Fruit fly (Drosophila melanogaster): ENCODE data around the gene CG15628.

Gene CG15628

dm6 chr2L:4847191-4847853 is 25.7 kb downstream of the CG15628 start, which contains the start of the genes mxt and CG11927 (continued):
- TF ChIP-seq CG33557 (GFP tag; optimal IDR thresholded peaks at IDR 0.05) = no peak
- TF ChIP-seq CG6175 (GFP tag; IDR thresholded peaks at IDR 0.05) = no peak
- no peak for TF ChIP-seq CG8478 (optimal IDR thresholded peaks at IDR 0.05)
- TF ChIP-seq Dip3 (GFP tag; optimal IDR thresholded peaks at IDR 0.05) = peak; percentile 33
- TF ChIP-seq CG18599 (GFP tag; optimal IDR thresholded peaks at IDR 0.05) = no peak
- no peak for TF ChIP-seq CG11504 (tag; optimal IDR thresholded peaks at IDR 0.05)
- TF ChIP-seq CG11085 (GFP tag; IDR thresholded peaks at IDR 0.05) = 0 out of 2 replicates have a peak, but pooled peaks have one; percentile 41
- TF ChIP-seq Sox100B (GFP tag; optimal IDR thresholded peaks at IDR 0.05) = no peak
- TF ChIP-seq NC2α (GFP tag; optimal IDR thresholded peaks at IDR 0.05) = no peak
- no peak for TF ChIP-seq CG6683 (GFP tag; optimal IDR thresholded peaks at IDR 0.05)
- TF ChIP-seq Max (GFP tag; optimal IDR thresholded peaks at IDR 0.05) = peak; percentile 58
- no peak for TF ChIP-seq CG4282 (GFP tag; optimal IDR thresholded peaks at IDR 0.05)
- no peak for TF ChIP-seq CG12071 (GFP tag; optimal IDR thresholded peaks at IDR 0.05)
- TF ChIP-seq CG10431 (GFP tag; optimal IDR thresholded peaks at IDR 0.05) = no peak
- no peak for TF ChIP-seq CG3281 (GFP tag; optimal IDR thresholded peaks at IDR 0.05)
- TF ChIP-seq CG17829 (tag; optimal IDR thresholded peaks at IDR 0.05) = peak; percentile 17
- peak; percentile 88 for TF ChIP-seq CG16813 (GFP tag; IDR thresholded peaks at IDR 0.05; ENCODE audit: partially characterized antibody)
- 0 out of 2 replicates have a peak, but pooled peaks have one; percentile 40 for TF ChIP-seq CG14441 (GFP tag; IDR thresholded peaks at IDR 0.05)
- TF ChIP-seq Mes4 (GFP tag; optimal IDR thresholded peaks at IDR 0.05) = no peak
- TF ChIP-seq Nf-YB (GFP tag; optimal IDR thresholded peaks at IDR 0.05) = no peak
- TF ChIP-seq CG3407 (GFP tag; optimal IDR thresholded peaks at IDR 0.05) = no peak
- TF ChIP-seq CG4820 (GFP tag; optimal IDR thresholded peaks at IDR 0.05) = peak; percentile 21
- TF ChIP-seq CG4328 (GFP tag; optimal IDR thresholded peaks at IDR 0.05) = peak; percentile 8
- peak; percentile 81 for TF ChIP-seq inv (GFP tag; IDR thresholded peaks at IDR 0.05; ENCODE audit: partially characterized antibody)
- 0 out of 2 replicates have a peak, but pooled peaks have one; percentile 19 for TF ChIP-seq CG14667 (GFP tag; IDR thresholded peaks at IDR 0.05)
- peak; percentile 87 for TF ChIP-seq unc-4 (GFP tag; IDR thresholded peaks at IDR 0.05; ENCODE audit: partially characterized antibody)
- TF ChIP-seq Dfd (GFP tag; optimal IDR thresholded peaks at IDR 0.05) = no peak
- no peak for TF ChIP-seq CG10959 (GFP tag; IDR thresholded peaks at IDR 0.05)
- TF ChIP-seq CG8944 (GFP tag; optimal IDR thresholded peaks at IDR 0.05) = peak; percentile 8
- no peak for TF ChIP-seq ro (GFP tag; IDR thresholded peaks at IDR 0.05)
- TF ChIP-seq az2 (GFP tag; optimal IDR thresholded peaks at IDR 0.05) = peak; percentile 68
- TF ChIP-seq chif (GFP tag; optimal IDR thresholded peaks at IDR 0.05) = peak; percentile 5 to 23
- TF ChIP-seq Spps (tag; optimal IDR thresholded peaks at IDR 0.05) = no peak
- no peak for TF ChIP-seq tap (tag; optimal IDR thresholded peaks at IDR 0.05)
- no peak for TF ChIP-seq Abd-B (GFP tag; optimal IDR thresholded peaks at IDR 0.05)
- no peak for TF ChIP-seq CG32767 (GFP tag; IDR thresholded peaks at IDR 0.05)
- no peak for TF ChIP-seq kni (GFP tag; optimal IDR thresholded peaks at IDR 0.05)
- no peak for TF ChIP-seq CG4707 (GFP tag; optimal IDR thresholded peaks at IDR 0.05)
- TF ChIP-seq CG32532 (GFP tag; IDR thresholded peaks at IDR 0.05) = peak; percentile 61
- TF ChIP-seq h (optimal IDR thresholded peaks at IDR 0.05) = no peak
- TF ChIP-seq CG3995 (GFP tag; optimal IDR thresholded peaks at IDR 0.05) = peak; percentile 68
- TF ChIP-seq CG15514 (GFP tag; optimal IDR thresholded peaks at IDR 0.05) = peak; percentile 94
- peak; percentile 62 for TF ChIP-seq ind (GFP tag; optimal IDR thresholded peaks at IDR 0.05)
- TF ChIP-seq B-H1 (GFP tag; IDR thresholded peaks at IDR 0.05) = no peak
- 0 out of 3 replicates have a peak, but pooled peaks have one; percentile 42 for TF ChIP-seq CG7357 (GFP tag; IDR thresholded peaks at IDR 0.05)
- no peak for TF ChIP-seq Sox102F (GFP tag; optimal IDR thresholded peaks at IDR 0.05)
- TF ChIP-seq stc (GFP tag; IDR thresholded peaks at IDR 0.05) = no peak
- no peak for TF ChIP-seq CG11723 (GFP tag; optimal IDR thresholded peaks at IDR 0.05)
- peak; percentile 85; the same call in 1 of the 2 replicates for TF ChIP-seq CG42726 (GFP tag; IDR thresholded peaks at IDR 0.05; ENCODE audit: partially characterized antibody)
- TF ChIP-seq H15 (GFP tag; IDR thresholded peaks at IDR 0.05) = peak; percentile 38; the same call in 1 of the 3 replicates
